Fruit fly (Drosophila melanogaster) whole organism: ENCODE data around the gene CG15646.

ENCODE experiments used
- CG8478 ChIP-seq: fragments of >200 bp; optimal IDR thresholded peaks from 2 replicates; lab custom pipeline; 2018; ENCODE audit warnings: inconsistent platforms
- EcR ChIP-seq, 2 experiments: fragments of >200 bp; optimal IDR thresholded peaks; 2 replicates each; lab custom pipeline; 2017; ENCODE audit warnings: missing biosample characterization in 2 of 2, missing genetic modification characterization in 2 of 2, missing genetic modification reagents in 2 of 2
- psq ChIP-seq: fragments of >200 bp; optimal IDR thresholded peaks from 2 replicates; lab custom pipeline; 2017

- TF ChIP-seq CG8478 (lab: Kevin White, UChicago) (no peak), psq (lab: Kevin White, UChicago) (no peak), EcR (GFP tag; optimal IDR thresholded peaks at IDR 0.05; lab: Kevin White, UChicago) (no peak)
These were observed 44.5 kb downstream of the CG15646 start for dm6 chrX:15626279-15626678.
